Fruit fly (Drosophila melanogaster): ENCODE measurements around the gene CG3176.
A peak's percentile ranks its signal among the peaks of the same experiment; 100 is the strongest.

CG3176 gene

DNA sequence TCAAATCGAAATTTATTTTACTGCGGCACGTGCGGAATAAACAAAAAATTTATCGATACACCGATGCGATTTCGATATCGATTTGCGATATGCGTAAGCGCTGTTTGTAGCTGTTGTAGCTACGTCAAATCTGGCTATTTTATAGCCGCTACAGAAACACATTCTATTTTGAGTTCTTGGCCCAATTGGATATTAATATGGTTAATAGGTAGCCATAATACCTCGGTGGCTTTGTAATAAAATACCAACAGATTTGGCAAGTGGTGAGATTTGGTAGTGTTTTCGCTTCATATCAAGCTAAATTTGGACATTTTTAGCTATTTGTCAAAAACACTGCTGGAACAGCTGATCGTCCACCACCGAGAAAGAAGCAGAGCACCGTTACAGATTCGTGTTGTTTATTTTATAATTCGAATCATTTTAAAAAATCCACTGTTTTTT lies 5.9 kb downstream of the CG3176 start, which contains the start of the genes CG18273 and CG3156 (continued):
- no peak for TF ChIP-seq cas (GFP tag; IDR thresholded peaks at IDR 0.05)
- TF ChIP-seq Hey (tag; optimal IDR thresholded peaks at IDR 0.05) = no peak
- no peak for TF ChIP-seq br (optimal IDR thresholded peaks at IDR 0.05)
- peak; percentile 39 for TF ChIP-seq Dp (GFP tag; optimal IDR thresholded peaks at IDR 0.05)
- peak; percentile 56; the same call in 1 of the 3 replicates for TF ChIP-seq CG6791 (GFP tag; IDR thresholded peaks at IDR 0.05; ENCODE audit: partially characterized antibody)
- TF ChIP-seq jumu (GFP tag; optimal IDR thresholded peaks at IDR 0.05) = peak; percentile 1
- peak; percentile 65 for TF ChIP-seq nmo (GFP tag; optimal IDR thresholded peaks at IDR 0.05)
- TF ChIP-seq lola (GFP tag; optimal IDR thresholded peaks at IDR 0.05) = peak in 1 of 3 experiments; percentile 28
- TF ChIP-seq Pdp1 (GFP tag; optimal IDR thresholded peaks at IDR 0.05) = peak in 1 of 2 experiments; percentile 41
- peak; percentile 3 for TF ChIP-seq CG7786 (GFP tag; optimal IDR thresholded peaks at IDR 0.05)
- TF ChIP-seq gem (tag; optimal IDR thresholded peaks at IDR 0.05) = no peak
- TF ChIP-seq mirr (GFP tag; optimal IDR thresholded peaks at IDR 0.05) = peak; percentile 1
- TF ChIP-seq Mrtf (GFP tag; IDR thresholded peaks at IDR 0.05) = no peak
- TF ChIP-seq Lim3 (GFP tag; IDR thresholded peaks at IDR 0.05) = no peak
- no peak for TF ChIP-seq CG16815 (GFP tag; optimal IDR thresholded peaks at IDR 0.05)
- TF ChIP-seq CG11398 (GFP tag; optimal IDR thresholded peaks at IDR 0.05) = peak; percentile 15
- TF ChIP-seq CG12236 (GFP tag; optimal IDR thresholded peaks at IDR 0.05) = no peak
- TF ChIP-seq pzg (GFP tag; optimal IDR thresholded peaks at IDR 0.05) = peak; percentile 62
- no peak for TF ChIP-seq wdn (GFP tag; IDR thresholded peaks at IDR 0.05)
- peak; percentile 70 for TF ChIP-seq CG17802 (tag; optimal IDR thresholded peaks at IDR 0.05)
- peak; percentile 61 for TF ChIP-seq ssp (GFP tag; IDR thresholded peaks at IDR 0.05)
- peak; percentile 34 for TF ChIP-seq mam (GFP tag; optimal IDR thresholded peaks at IDR 0.05)
- peak; percentile 4 for TF ChIP-seq CG17359 (tag; optimal IDR thresholded peaks at IDR 0.05)
- TF ChIP-seq lilli (GFP tag; optimal IDR thresholded peaks at IDR 0.05) = peak; percentile 26
- peak; percentile 46 for TF ChIP-seq CG1792 (GFP tag; optimal IDR thresholded peaks at IDR 0.05)
- no peak for TF ChIP-seq CG4617 (GFP tag; optimal IDR thresholded peaks at IDR 0.05; ENCODE audit: borderline replicate concordance)
- TF ChIP-seq NK7.1 (GFP tag; optimal IDR thresholded peaks at IDR 0.05) = no peak
- TF ChIP-seq CG3281 (GFP tag; optimal IDR thresholded peaks at IDR 0.05) = peak; percentile 25
- TF ChIP-seq zfh2 (GFP tag; optimal IDR thresholded peaks at IDR 0.05) = peak; percentile 36
- no peak for TF ChIP-seq tap (tag; optimal IDR thresholded peaks at IDR 0.05)
- no peak for TF ChIP-seq chinmo (GFP tag; IDR thresholded peaks at IDR 0.05; ENCODE audit: partially characterized antibody)
- peak; percentile 94 for TF ChIP-seq CG17385 (GFP tag; optimal IDR thresholded peaks at IDR 0.05)
- TF ChIP-seq slbo (GFP tag; IDR thresholded peaks at IDR 0.05) = peak; percentile 20; the same call in 1 of the 2 replicates
- TF ChIP-seq CG5180 (GFP tag; optimal IDR thresholded peaks at IDR 0.05) = no peak
- TF ChIP-seq pita (GFP tag; optimal IDR thresholded peaks at IDR 0.05) = no peak
- no peak for TF ChIP-seq Xbp1 (GFP tag; optimal IDR thresholded peaks at IDR 0.05)
- 0 out of 3 replicates have a peak, but pooled peaks have one; percentile 43 for TF ChIP-seq hb (GFP tag; IDR thresholded peaks at IDR 0.05; ENCODE audit: partially characterized antibody)
- TF ChIP-seq CG14860 (GFP tag; IDR thresholded peaks at IDR 0.05; ENCODE audit: partially characterized antibody) = peak; percentile 48; the same call in 1 of the 3 replicates
- peak; percentile 69 for TF ChIP-seq CG15514 (GFP tag; optimal IDR thresholded peaks at IDR 0.05)
- no peak for TF ChIP-seq CG14667 (GFP tag; IDR thresholded peaks at IDR 0.05)
- no peak for TF ChIP-seq CG6175 (GFP tag; IDR thresholded peaks at IDR 0.05)
- no peak for TF ChIP-seq CG34224 (GFP tag; IDR thresholded peaks at IDR 0.05; ENCODE audit: partially characterized antibody)
- no peak for TF ChIP-seq ro (GFP tag; IDR thresholded peaks at IDR 0.05)
- peak; percentile 40 to 91 for TF ChIP-seq crp (GFP tag; optimal IDR thresholded peaks at IDR 0.05)
- TF ChIP-seq CG2875 (GFP tag; optimal IDR thresholded peaks at IDR 0.05) = no peak
- peak; percentile 15 for TF ChIP-seq pho (GFP tag; optimal IDR thresholded peaks at IDR 0.05)
- peak in 1 of 2 experiments; percentile 92 for TF ChIP-seq insv (GFP tag; optimal IDR thresholded peaks at IDR 0.05)
- no peak for TF ChIP-seq Meics (GFP tag; optimal IDR thresholded peaks at IDR 0.05)
- TF ChIP-seq CoRest (tag; optimal IDR thresholded peaks at IDR 0.05) = peak; percentile 55

Data from whole organism, embryonic.